Fruit fly (Drosophila melanogaster): ENCODE results near the gene JMJD7.

JMJD7 gene

dm6 chr3L:13450177-13450793 is at the start of gene JMJD7, which contains the start of gene CG10738 (continued):
- no peak for TF ChIP-seq Jarid2 (GFP tag; optimal IDR thresholded peaks at IDR 0.05)
- TF ChIP-seq fd3F (GFP tag; optimal IDR thresholded peaks at IDR 0.05): no peak
- TF ChIP-seq CG1603 (tag; optimal IDR thresholded peaks at IDR 0.05): no peak
- peak; percentile 2 for TF ChIP-seq slou (GFP tag; optimal IDR thresholded peaks at IDR 0.05)
- no peak for TF ChIP-seq Eip74EF (GFP tag; optimal IDR thresholded peaks at IDR 0.05)
- no peak for TF ChIP-seq Bdp1 (GFP tag; optimal IDR thresholded peaks at IDR 0.05)
- TF ChIP-seq cwo (GFP tag; optimal IDR thresholded peaks at IDR 0.05): peak; percentile 21
- peak; percentile 27 for TF ChIP-seq Hsf (GFP tag; optimal IDR thresholded peaks at IDR 0.05)
- TF ChIP-seq Pdp1 (GFP tag; optimal IDR thresholded peaks at IDR 0.05): no peak
- no peak for TF ChIP-seq Trl (optimal IDR thresholded peaks at IDR 0.05)
- TF ChIP-seq Trl (GFP tag; optimal IDR thresholded peaks at IDR 0.05): peak; percentile 11
- TF ChIP-seq ase (GFP tag; IDR thresholded peaks at IDR 0.05): peak; percentile 69; the same call in 2 of the 3 replicates
- peak; percentile 61 for TF ChIP-seq CG9215 (GFP tag; IDR thresholded peaks at IDR 0.05)
- no peak for TF ChIP-seq CG4282 (GFP tag; optimal IDR thresholded peaks at IDR 0.05)
- TF ChIP-seq inv (GFP tag; IDR thresholded peaks at IDR 0.05; ENCODE audit: partially characterized antibody): no peak
- TF ChIP-seq CG18599 (GFP tag; optimal IDR thresholded peaks at IDR 0.05): peak; percentile 87
- TF ChIP-seq CG10366 (GFP tag; IDR thresholded peaks at IDR 0.05): peak; percentile 69
- peak; percentile 80 for TF ChIP-seq slbo (GFP tag; IDR thresholded peaks at IDR 0.05)
- TF ChIP-seq CG14667 (GFP tag; IDR thresholded peaks at IDR 0.05): peak; percentile 45
- no peak for TF ChIP-seq CG1602 (GFP tag; optimal IDR thresholded peaks at IDR 0.05)
- TF ChIP-seq ap (GFP tag; IDR thresholded peaks at IDR 0.05): peak; percentile 70; the same call in 1 of the 2 replicates
- no peak for TF ChIP-seq Hey (tag; optimal IDR thresholded peaks at IDR 0.05)
- no peak for TF ChIP-seq CG7556 (GFP tag; optimal IDR thresholded peaks at IDR 0.05)
- no peak for TF ChIP-seq Dek (tag; optimal IDR thresholded peaks at IDR 0.05)
- no peak for TF ChIP-seq Asciz (GFP tag; optimal IDR thresholded peaks at IDR 0.05)
- no peak for TF ChIP-seq h (optimal IDR thresholded peaks at IDR 0.05)
- TF ChIP-seq CG13296 (GFP tag; optimal IDR thresholded peaks at IDR 0.05): peak; percentile 53
- TF ChIP-seq chn (GFP tag; optimal IDR thresholded peaks at IDR 0.05): no peak
- TF ChIP-seq CG2678 (tag; optimal IDR thresholded peaks at IDR 0.05): peak; percentile 47
- TF ChIP-seq CG3407 (GFP tag; optimal IDR thresholded peaks at IDR 0.05): no peak
- TF ChIP-seq Ets65A (GFP tag): peak; percentile 96
- TF ChIP-seq run (tag; optimal IDR thresholded peaks at IDR 0.05): no peak
- TF ChIP-seq H2.0 (GFP tag; IDR thresholded peaks at IDR 0.05): peak; percentile 63
- peak; percentile 83 for TF ChIP-seq ci (GFP tag; IDR thresholded peaks at IDR 0.05)
- peak; percentile 56 for TF ChIP-seq ftz-f1 (GFP tag; optimal IDR thresholded peaks at IDR 0.05)
- TF ChIP-seq Awh (GFP tag; IDR thresholded peaks at IDR 0.05): peak; percentile 58; the same call in 1 of the 2 replicates
- TF ChIP-seq schlank (tag; optimal IDR thresholded peaks at IDR 0.05): no peak
- TF ChIP-seq crc (GFP tag; optimal IDR thresholded peaks at IDR 0.05): no peak
- no peak for TF ChIP-seq CG33213 (GFP tag; optimal IDR thresholded peaks at IDR 0.05)
- TF ChIP-seq Antp (GFP tag; optimal IDR thresholded peaks at IDR 0.05): no peak
- TF ChIP-seq CG7372 (GFP tag; IDR thresholded peaks at IDR 0.05): peak; percentile 62
- peak; percentile 67 for TF ChIP-seq caup (GFP tag; optimal IDR thresholded peaks at IDR 0.05; ENCODE audit: severe bottlenecking)
- TF ChIP-seq Hr39 (optimal IDR thresholded peaks at IDR 0.05): no peak
- TF ChIP-seq pfk (GFP tag; optimal IDR thresholded peaks at IDR 0.05): no peak
- no peak for TF ChIP-seq CG8089 (GFP tag; optimal IDR thresholded peaks at IDR 0.05)
- TF ChIP-seq vfl (GFP tag; optimal IDR thresholded peaks at IDR 0.05): no peak
- TF ChIP-seq pan (optimal IDR thresholded peaks at IDR 0.05): no peak
- TF ChIP-seq pan (GFP tag; optimal IDR thresholded peaks at IDR 0.05 in 1 of 2, IDR thresholded peaks at IDR 0.05 in 1 of 2): peak in 1 of 2 experiments; percentile 78
- TF ChIP-seq CG2889 (GFP tag; IDR thresholded peaks at IDR 0.05): peak; percentile 42; the same call in 1 of the 3 replicates
- TF ChIP-seq Gug (GFP tag; IDR thresholded peaks at IDR 0.05): peak; percentile 77
- TF ChIP-seq CG15601 (tag; optimal IDR thresholded peaks at IDR 0.05): no peak

All from whole organism, embryonic.